Fruit fly (Drosophila melanogaster): ENCODE measurements around the gene CG17078.

Gene CG17078

dm6 chr2L:309177-309576, 31.1 kb upstream of the CG17078 start (continued):
- no peak for TF ChIP-seq CG8281 (tag; optimal IDR thresholded peaks at IDR 0.05)
- no peak for TF ChIP-seq chn (GFP tag; optimal IDR thresholded peaks at IDR 0.05)
- TF ChIP-seq gem (tag; optimal IDR thresholded peaks at IDR 0.05), result peak; percentile 38
- TF ChIP-seq Stat92E (GFP tag; optimal IDR thresholded peaks at IDR 0.05), result no peak
- TF ChIP-seq gsb (GFP tag; IDR thresholded peaks at IDR 0.05), result no peak
- TF ChIP-seq ind (GFP tag; optimal IDR thresholded peaks at IDR 0.05), result peak; percentile 13
- TF ChIP-seq BEAF-32 (GFP tag; optimal IDR thresholded peaks at IDR 0.05), result no peak
- TF ChIP-seq CG4328 (GFP tag; optimal IDR thresholded peaks at IDR 0.05), result no peak
- peak; percentile 17 for TF ChIP-seq zfh2 (GFP tag; optimal IDR thresholded peaks at IDR 0.05)
- no peak for TF ChIP-seq CG4404 (GFP tag; IDR thresholded peaks at IDR 0.05)
- no peak for TF ChIP-seq salm (tag; optimal IDR thresholded peaks at IDR 0.05)
- TF ChIP-seq sc (optimal IDR thresholded peaks at IDR 0.05), result no peak
- no peak for TF ChIP-seq sc (GFP tag; optimal IDR thresholded peaks at IDR 0.05)
- TF ChIP-seq Antp (GFP tag; optimal IDR thresholded peaks at IDR 0.05), result no peak
- TF ChIP-seq run (tag; optimal IDR thresholded peaks at IDR 0.05), result no peak
- TF ChIP-seq grau (tag; optimal IDR thresholded peaks at IDR 0.05), result peak; percentile 23
- peak; percentile 19 for TF ChIP-seq Meics (GFP tag; optimal IDR thresholded peaks at IDR 0.05)
- TF ChIP-seq CG18262 (tag; optimal IDR thresholded peaks at IDR 0.05), result no peak
- no peak for TF ChIP-seq prd (optimal IDR thresholded peaks at IDR 0.05)
- no peak; the same call in 2 of the 3 replicates for TF ChIP-seq prd (GFP tag; IDR thresholded peaks at IDR 0.05)
- TF ChIP-seq ro (GFP tag; IDR thresholded peaks at IDR 0.05), result no peak
- no peak for TF ChIP-seq Hmx (GFP tag; optimal IDR thresholded peaks at IDR 0.05)
- no peak for TF ChIP-seq fd96Cb (tag; optimal IDR thresholded peaks at IDR 0.05)
- TF ChIP-seq Dfd (GFP tag; optimal IDR thresholded peaks at IDR 0.05), result no peak
- TF ChIP-seq D (optimal IDR thresholded peaks at IDR 0.05), result no peak
- no peak for TF ChIP-seq D (GFP tag; optimal IDR thresholded peaks at IDR 0.05)
- peak; percentile 77 for TF ChIP-seq row (GFP tag; IDR thresholded peaks at IDR 0.05)
- no peak for TF ChIP-seq Mad (GFP tag; optimal IDR thresholded peaks at IDR 0.05)
- peak; percentile 18 for TF ChIP-seq dmrt99B (tag; optimal IDR thresholded peaks at IDR 0.05)
- TF ChIP-seq Hmr (GFP tag; optimal IDR thresholded peaks at IDR 0.05), result no peak
- no peak for TF ChIP-seq CG6791 (GFP tag; IDR thresholded peaks at IDR 0.05; ENCODE audit: partially characterized antibody)
- TF ChIP-seq Dad (GFP tag; optimal IDR thresholded peaks at IDR 0.05), result no peak
- no peak for TF ChIP-seq chif (GFP tag; optimal IDR thresholded peaks at IDR 0.05)
- TF ChIP-seq stc (GFP tag; IDR thresholded peaks at IDR 0.05), result no peak
- peak; percentile 16; the same call in 1 of the 2 replicates for TF ChIP-seq sisA (GFP tag; IDR thresholded peaks at IDR 0.05)
- TF ChIP-seq CG11504 (tag; optimal IDR thresholded peaks at IDR 0.05), result peak; percentile 31
- no peak for TF ChIP-seq slbo (GFP tag; IDR thresholded peaks at IDR 0.05)
- no peak for TF ChIP-seq Atf-2 (GFP tag; optimal IDR thresholded peaks at IDR 0.05)
- TF ChIP-seq lola (GFP tag; optimal IDR thresholded peaks at IDR 0.05), result no peak
- TF ChIP-seq CG9876 (GFP tag; optimal IDR thresholded peaks at IDR 0.05), result no peak
- TF ChIP-seq yki (optimal IDR thresholded peaks at IDR 0.05), result no peak
- peak; percentile 30 for TF ChIP-seq PHDP (tag; optimal IDR thresholded peaks at IDR 0.05)
- TF ChIP-seq CG14014 (GFP tag; IDR thresholded peaks at IDR 0.05), result no peak
- TF ChIP-seq so (GFP tag; IDR thresholded peaks at IDR 0.05), result no peak
- peak; percentile 12 for TF ChIP-seq CG17359 (tag; optimal IDR thresholded peaks at IDR 0.05)
- peak; percentile 28 for TF ChIP-seq CG17385 (GFP tag; optimal IDR thresholded peaks at IDR 0.05)
- TF ChIP-seq Dip3 (GFP tag; optimal IDR thresholded peaks at IDR 0.05), result peak; percentile 16
- TF ChIP-seq CG32532 (GFP tag; IDR thresholded peaks at IDR 0.05), result 0 out of 2 replicates have a peak, but pooled peaks have one; percentile 14
- no peak for TF ChIP-seq ato (GFP tag; IDR thresholded peaks at IDR 0.05; ENCODE audit: partially characterized antibody)
- peak; percentile 4 for TF ChIP-seq mam (GFP tag; optimal IDR thresholded peaks at IDR 0.05)
- TF ChIP-seq CG4617 (GFP tag; optimal IDR thresholded peaks at IDR 0.05; ENCODE audit: borderline replicate concordance), result no peak
- TF ChIP-seq Abd-B (GFP tag; optimal IDR thresholded peaks at IDR 0.05), result no peak
